Fruit fly (Drosophila melanogaster): ENCODE data around the gene Or85f.

Or85f gene

dm6 chr3R:9419300-9419652 is 21.3 kb downstream of the Or85f start (continued):
- TF ChIP-seq CG11085 (GFP tag; IDR thresholded peaks at IDR 0.05) = no peak
- TF ChIP-seq pita (GFP tag; optimal IDR thresholded peaks at IDR 0.05) = no peak
- no peak for TF ChIP-seq ato (GFP tag; IDR thresholded peaks at IDR 0.05; ENCODE audit: partially characterized antibody)
- TF ChIP-seq CG14710 (tag; optimal IDR thresholded peaks at IDR 0.05) = no peak
- no peak for TF ChIP-seq trh (GFP tag; optimal IDR thresholded peaks at IDR 0.05)
- TF ChIP-seq CTCF (GFP tag; optimal IDR thresholded peaks at IDR 0.05) = no peak
- TF ChIP-seq B-H2 (GFP tag; optimal IDR thresholded peaks at IDR 0.05) = peak; percentile 21
- TF ChIP-seq pfk (GFP tag; optimal IDR thresholded peaks at IDR 0.05) = peak; percentile 2
- no peak for TF ChIP-seq Antp (GFP tag; optimal IDR thresholded peaks at IDR 0.05)
- peak; percentile 22 for TF ChIP-seq ERR (GFP tag; optimal IDR thresholded peaks at IDR 0.05)
- TF ChIP-seq Max (GFP tag; optimal IDR thresholded peaks at IDR 0.05) = peak; percentile 59
- peak; percentile 73 for TF ChIP-seq Med (GFP tag)
- TF ChIP-seq Hr3 (GFP tag; optimal IDR thresholded peaks at IDR 0.05) = no peak
- peak; percentile 91 for TF ChIP-seq sd (tag; optimal IDR thresholded peaks at IDR 0.05)
- TF ChIP-seq bsh (GFP tag; optimal IDR thresholded peaks at IDR 0.05) = peak in 1 of 2 experiments; percentile 26
- TF ChIP-seq Aef1 (GFP tag; IDR thresholded peaks at IDR 0.05) = no peak
- no peak for TF ChIP-seq so (GFP tag; IDR thresholded peaks at IDR 0.05)
- no peak for TF ChIP-seq CG12391 (tag; optimal IDR thresholded peaks at IDR 0.05)
- TF ChIP-seq gro (GFP tag; optimal IDR thresholded peaks at IDR 0.05) = peak; percentile 43
- no peak for TF ChIP-seq Hsf (GFP tag; optimal IDR thresholded peaks at IDR 0.05)
- no peak for TF ChIP-seq CG9876 (GFP tag; optimal IDR thresholded peaks at IDR 0.05)
- no peak for TF ChIP-seq CG15479 (GFP tag; optimal IDR thresholded peaks at IDR 0.05)
- TF ChIP-seq CG7987 (GFP tag; optimal IDR thresholded peaks at IDR 0.05) = peak; percentile 28
- TF ChIP-seq tin (GFP tag; optimal IDR thresholded peaks at IDR 0.05) = no peak
- no peak for TF ChIP-seq HLH4C (GFP tag; IDR thresholded peaks at IDR 0.05; ENCODE audit: partially characterized antibody)
- TF ChIP-seq CG9437 (GFP tag; optimal IDR thresholded peaks at IDR 0.05) = peak; percentile 68
- peak; percentile 60 for TF ChIP-seq CG3163 (GFP tag; optimal IDR thresholded peaks at IDR 0.05)
- TF ChIP-seq ham (GFP tag; IDR thresholded peaks at IDR 0.05) = no peak
- no peak for TF ChIP-seq ssp (GFP tag; IDR thresholded peaks at IDR 0.05)
- TF ChIP-seq her (GFP tag; optimal IDR thresholded peaks at IDR 0.05) = peak; percentile 61
- no peak for TF ChIP-seq al (GFP tag; IDR thresholded peaks at IDR 0.05)
- no peak for TF ChIP-seq sob (GFP tag; IDR thresholded peaks at IDR 0.05)
- no peak for TF ChIP-seq oc (tag; optimal IDR thresholded peaks at IDR 0.05)
- no peak for TF ChIP-seq HLH54F (GFP tag; optimal IDR thresholded peaks at IDR 0.05)
- TF ChIP-seq CG12219 (GFP tag; optimal IDR thresholded peaks at IDR 0.05) = no peak
- peak; percentile 16 for TF ChIP-seq CG1792 (GFP tag; optimal IDR thresholded peaks at IDR 0.05)
- no peak for TF ChIP-seq Hr39 (optimal IDR thresholded peaks at IDR 0.05)
- no peak for TF ChIP-seq CG17186 (GFP tag; optimal IDR thresholded peaks at IDR 0.05)
- TF ChIP-seq CG7963 (GFP tag; IDR thresholded peaks at IDR 0.05; ENCODE audit: partially characterized antibody) = no peak
- TF ChIP-seq tup (GFP tag; optimal IDR thresholded peaks at IDR 0.05) = no peak
- TF ChIP-seq NC2α (GFP tag; optimal IDR thresholded peaks at IDR 0.05) = no peak
- no peak for TF ChIP-seq jing (GFP tag; optimal IDR thresholded peaks at IDR 0.05)
- TF ChIP-seq Pdp1 (GFP tag; optimal IDR thresholded peaks at IDR 0.05) = no peak
- TF ChIP-seq CG16813 (GFP tag; IDR thresholded peaks at IDR 0.05; ENCODE audit: partially characterized antibody) = no peak
- peak; percentile 44 for TF ChIP-seq CG6854 (GFP tag; optimal IDR thresholded peaks at IDR 0.05)
- TF ChIP-seq lola (GFP tag; optimal IDR thresholded peaks at IDR 0.05) = no peak
- no peak for TF ChIP-seq CG33213 (GFP tag; optimal IDR thresholded peaks at IDR 0.05)
- TF ChIP-seq CG2199 (GFP tag; IDR thresholded peaks at IDR 0.05) = no peak
- TF ChIP-seq CG10267 (tag; optimal IDR thresholded peaks at IDR 0.05) = no peak
- no peak for TF ChIP-seq Ravus (GFP tag; IDR thresholded peaks at IDR 0.05)
- no peak for TF ChIP-seq hth (optimal IDR thresholded peaks at IDR 0.05)
- no peak for TF ChIP-seq CG17802 (tag; optimal IDR thresholded peaks at IDR 0.05)
- TF ChIP-seq CG10147 (GFP tag; optimal IDR thresholded peaks at IDR 0.05) = no peak
